Worm (Caenorhabditis elegans): ENCODE data around the gene H04D03.6.
A peak's percentile ranks its signal among the peaks of the same experiment; 100 is the strongest.

ce11 chrIII:10415822-10416221 lies 22.9 kb downstream of the H04D03.6 start, which contains the start of gene ymel-1:
- TF ChIP-seq hlh-8 (tag; optimal IDR thresholded peaks at IDR 0.05) (no peak), ama-1 (optimal IDR thresholded peaks at IDR 0.05) (peak; percentile 49), hlh-30 (tag; optimal IDR thresholded peaks at IDR 0.05; ENCODE audit: insufficient read depth) (no peak), F13H6.1 (tag; optimal IDR thresholded peaks at IDR 0.05) (no peak), nhr-11 (tag; optimal IDR thresholded peaks at IDR 0.05) (no peak), elt-4 (tag; optimal IDR thresholded peaks at IDR 0.05) (no peak), nhr-232 (tag; optimal IDR thresholded peaks at IDR 0.05) (no peak), pqm-1 (tag; optimal IDR thresholded peaks at IDR 0.05) (no peak), lin-11 (tag; optimal IDR thresholded peaks at IDR 0.05) (no peak), fkh-6 (tag; optimal IDR thresholded peaks at IDR 0.05) (no peak)

All from whole organism, late embryonic.